Fruit fly (Drosophila melanogaster) whole organism, embryonic: ENCODE data around the gene CG15923.

Experiments used
- Atf3 ChIP-seq: fragments of 200-800 bp; sonication (Bioruptor generic); optimal IDR thresholded peaks from 3 replicates; lab custom pipeline; 2016; ENCODE audit warnings: missing biosample characterization, missing genetic modification characterization
- BEAF-32 ChIP-seq: fragments of 200-800 bp; sonication (Bioruptor generic); optimal IDR thresholded peaks from 3 replicates; lab custom pipeline; 2017; ENCODE audit warnings: missing biosample characterization, missing genetic modification characterization, mild to moderate bottlenecking, moderate library complexity, missing genetic modification reagents
- CG1024 ChIP-seq: fragments of 200-800 bp; sonication (Bioruptor generic); IDR thresholded peaks from 2 replicates; pipeline ENCODE4 v1.3.6; 2022; ENCODE audit warnings: missing biosample characterization, missing genetic modification characterization
- CG11085 ChIP-seq: fragments of 200-800 bp; sonication (Bioruptor generic); IDR thresholded peaks from 2 replicates; pipeline ENCODE4 v1.3.6; 2022; ENCODE audit warnings: missing biosample characterization, missing genetic modification characterization
- CG11696 ChIP-seq: fragments of 200-800 bp; sonication (Bioruptor generic); IDR thresholded peaks from 2 replicates; pipeline ENCODE4 v1.3.6; 2022; ENCODE audit warnings: missing biosample characterization, missing genetic modification characterization
- CG15011 ChIP-seq: fragments of 200-800 bp; sonication (Bioruptor generic); optimal IDR thresholded peaks from 3 replicates; lab custom pipeline; 2018; ENCODE audit warnings: missing biosample characterization, mild to moderate bottlenecking, missing genetic modification characterization
- CG15514 ChIP-seq: fragments of 200-800 bp; sonication (Bioruptor generic); optimal IDR thresholded peaks from 3 replicates; lab custom pipeline; 2017; ENCODE audit warnings: missing biosample characterization, missing genetic modification characterization, mild to moderate bottlenecking, moderate library complexity, missing genetic modification reagents
- CG16813 ChIP-seq: fragments of 200-800 bp; sonication (Bioruptor generic); IDR thresholded peaks from 3 replicates; pipeline ENCODE4 v1.3.6; 2022; ENCODE audit warnings: missing biosample characterization, missing genetic modification characterization; ENCODE audit not compliant: partially characterized antibody
- CG17829 ChIP-seq: fragments of 200-800 bp; optimal IDR thresholded peaks from 2 replicates; lab custom pipeline; 2019; ENCODE audit warnings: missing biosample characterization, mild to moderate bottlenecking, missing genetic modification characterization, moderate library complexity
- CG18011 ChIP-seq: fragments of 200-800 bp; sonication (Bioruptor generic); optimal IDR thresholded peaks from 2 replicates; lab custom pipeline; 2017; ENCODE audit warnings: missing biosample characterization, missing genetic modification characterization, mild to moderate bottlenecking, moderate library complexity, missing genotype
- CG18262 ChIP-seq: fragments of 200-800 bp; optimal IDR thresholded peaks from 3 replicates; lab custom pipeline; 2019; ENCODE audit warnings: missing biosample characterization, mild to moderate bottlenecking, missing genetic modification characterization, moderate library complexity
- CG2678 ChIP-seq: fragments of 200-800 bp; sonication (Bioruptor generic); optimal IDR thresholded peaks from 3 replicates; lab custom pipeline; 2019; ENCODE audit warnings: missing biosample characterization, mild to moderate bottlenecking, missing genetic modification characterization, moderate library complexity
- CG30020 ChIP-seq: fragments of 200-800 bp; optimal IDR thresholded peaks from 2 replicates; lab custom pipeline; 2019; ENCODE audit warnings: missing biosample characterization, mild to moderate bottlenecking, missing genetic modification characterization, moderate library complexity
- CG32532 ChIP-seq: fragments of 200-800 bp; sonication (Bioruptor generic); IDR thresholded peaks from 2 replicates; pipeline ENCODE4 v1.3.6; 2022; ENCODE audit warnings: missing biosample characterization, missing genetic modification characterization
- CG32767 ChIP-seq: fragments of 200-800 bp; sonication (Bioruptor generic); IDR thresholded peaks from 2 replicates; pipeline ENCODE4 v1.3.6; 2022; ENCODE audit warnings: missing biosample characterization, missing genetic modification characterization
- CG32772 ChIP-seq: fragments of 200-800 bp; sonication (Bioruptor generic); IDR thresholded peaks from 2 replicates; pipeline ENCODE4 v1.3.6; 2022; ENCODE audit warnings: missing biosample characterization, missing genetic modification characterization
- CG3847 ChIP-seq: fragments of 200-800 bp; sonication (Bioruptor generic); IDR thresholded peaks from 2 replicates; pipeline ENCODE4 v1.3.6; 2022; ENCODE audit warnings: missing biosample characterization, missing genetic modification characterization
- CG5953 ChIP-seq: fragments of 200-800 bp; sonication (Bioruptor generic); IDR thresholded peaks from 2 replicates; pipeline ENCODE4 v1.3.6; 2022; ENCODE audit warnings: missing biosample characterization, missing genetic modification characterization
- CG7928 ChIP-seq: fragments of 200-800 bp; sonication (Bioruptor generic); optimal IDR thresholded peaks from 2 replicates; lab custom pipeline; 2017; ENCODE audit warnings: missing biosample characterization, mild to moderate bottlenecking, missing genetic modification characterization
- CG8388 ChIP-seq: fragments of 200-800 bp; sonication (Bioruptor generic); optimal IDR thresholded peaks from 2 replicates; lab custom pipeline; 2019; ENCODE audit warnings: missing biosample characterization, mild to moderate bottlenecking, missing genetic modification characterization, moderate library complexity
- CG9932 ChIP-seq: fragments of 200-800 bp; sonication (Bioruptor generic); IDR thresholded peaks from 2 replicates; pipeline ENCODE4 v1.3.6; 2022; ENCODE audit warnings: missing biosample characterization, missing genetic modification characterization
- D ChIP-seq, 2 experiments: fragments of 200-800 bp in 1 of 2; fragments of >200 bp in 1 of 2; sonication (Bioruptor generic) in 1 of 2; optimal IDR thresholded peaks; 2 replicates in 1 of 2; 3 replicates in 1 of 2; lab custom pipeline; 2017; ENCODE audit warnings: mild to moderate bottlenecking in 1 of 2, missing biosample characterization in 1 of 2, missing genetic modification characterization in 1 of 2, missing genetic modification reagents in 1 of 2
- Dip2 ChIP-seq: fragments of 200-800 bp; sonication (Bioruptor generic); IDR thresholded peaks from 2 replicates; pipeline ENCODE4 v1.3.6; 2022; ENCODE audit warnings: missing biosample characterization, missing genetic modification characterization
- Hr39 ChIP-seq: fragments of >200 bp; optimal IDR thresholded peaks from 2 replicates; lab custom pipeline; 2017
- Hsf ChIP-seq: fragments of 200-800 bp; sonication (Bioruptor generic); optimal IDR thresholded peaks from 3 replicates; lab custom pipeline; 2016; ENCODE audit warnings: missing biosample characterization, missing genetic modification characterization
- Sin3A ChIP-seq: fragments of >200 bp; optimal IDR thresholded peaks from 2 replicates; lab custom pipeline; 2018
- aop ChIP-seq: fragments of 200-800 bp; sonication (Bioruptor generic); IDR thresholded peaks from 2 replicates; pipeline ENCODE4 v1.3.6; 2022; ENCODE audit warnings: missing biosample characterization, missing genetic modification characterization
- bigmax ChIP-seq: fragments of 200-800 bp; sonication (Bioruptor generic); optimal IDR thresholded peaks from 2 replicates; lab custom pipeline; 2018; ENCODE audit warnings: missing biosample characterization, mild to moderate bottlenecking, missing genetic modification characterization
- chinmo ChIP-seq: fragments of 200-800 bp; sonication (Bioruptor generic); IDR thresholded peaks from 4 replicates; pipeline ENCODE4 v1.3.6; 2022; ENCODE audit warnings: missing biosample characterization, missing genetic modification characterization; ENCODE audit not compliant: partially characterized antibody
- chn ChIP-seq: fragments of 200-800 bp; sonication (Bioruptor generic); optimal IDR thresholded peaks from 2 replicates; lab custom pipeline; 2016; ENCODE audit warnings: missing biosample characterization, missing genetic modification characterization
- crc ChIP-seq: fragments of 200-800 bp; sonication (Bioruptor generic); optimal IDR thresholded peaks from 2 replicates; lab custom pipeline; 2016; ENCODE audit warnings: missing biosample characterization, missing genetic modification characterization
- disco-r ChIP-seq: fragments of 200-800 bp; sonication (Bioruptor generic); optimal IDR thresholded peaks from 2 replicates; lab custom pipeline; 2016; ENCODE audit warnings: missing biosample characterization, missing genetic modification characterization
- fd3F ChIP-seq: fragments of 200-800 bp; sonication (Bioruptor generic); optimal IDR thresholded peaks from 2 replicates; lab custom pipeline; 2018; ENCODE audit warnings: missing biosample characterization, mild to moderate bottlenecking, missing genetic modification characterization, moderate library complexity
- gcm ChIP-seq: fragments of 200-800 bp; sonication (Bioruptor generic); optimal IDR thresholded peaks from 2 replicates; lab custom pipeline; 2019; ENCODE audit warnings: missing biosample characterization, mild to moderate bottlenecking, missing genetic modification characterization, moderate library complexity
- hth ChIP-seq: fragments of >200 bp; optimal IDR thresholded peaks from 2 replicates; lab custom pipeline; 2017; ENCODE audit warnings: inconsistent platforms
- ken ChIP-seq: fragments of 200-800 bp; sonication (Bioruptor generic); IDR thresholded peaks from 3 replicates; pipeline ENCODE4 v1.3.6; 2022; ENCODE audit warnings: missing biosample characterization, missing genetic modification characterization
- mam ChIP-seq: fragments of 200-800 bp; sonication (Bioruptor generic); optimal IDR thresholded peaks from 3 replicates; lab custom pipeline; 2016; ENCODE audit warnings: missing biosample characterization, missing genetic modification characterization
- mld ChIP-seq: fragments of 200-800 bp; sonication (Bioruptor generic); IDR thresholded peaks from 3 replicates; pipeline ENCODE4 v1.3.6; 2022; ENCODE audit warnings: missing biosample characterization, missing genetic modification characterization; ENCODE audit not compliant: partially characterized antibody
- oc ChIP-seq: fragments of 200-800 bp; sonication (Bioruptor generic); optimal IDR thresholded peaks from 2 replicates; lab custom pipeline; 2018; ENCODE audit warnings: missing biosample characterization, mild to moderate bottlenecking, missing genetic modification characterization, moderate library complexity
- pan ChIP-seq, 4 experiments: fragments of >200 bp in 3 of 4; fragments of 200-800 bp in 1 of 4; sonication (Bioruptor generic) in 1 of 4; optimal IDR thresholded peaks in 3 of 4; IDR thresholded peaks in 1 of 4; 2 replicates each; pipeline versions ENCODE4 v1.3.6 to Lab custom; 2017 to 2022; ENCODE audit warnings: missing biosample characterization in 2 of 4, missing genetic modification characterization in 2 of 4, mixed read lengths in 1 of 4
- run ChIP-seq: fragments of 200-800 bp; sonication (Bioruptor generic); optimal IDR thresholded peaks from 3 replicates; lab custom pipeline; 2018; ENCODE audit warnings: missing biosample characterization, mild to moderate bottlenecking, missing genetic modification characterization
- sd ChIP-seq: fragments of 200-800 bp; sonication (Bioruptor generic); optimal IDR thresholded peaks from 3 replicates; lab custom pipeline; 2018; ENCODE audit warnings: missing biosample characterization, mild to moderate bottlenecking, missing genetic modification characterization, moderate library complexity
- slp2 ChIP-seq: fragments of 200-800 bp; sonication (Bioruptor generic); optimal IDR thresholded peaks from 2 replicates; lab custom pipeline; 2016; ENCODE audit warnings: missing biosample characterization, missing genetic modification characterization
- tap ChIP-seq: fragments of 200-800 bp; optimal IDR thresholded peaks from 3 replicates; lab custom pipeline; 2019; ENCODE audit warnings: missing biosample characterization, mild to moderate bottlenecking, missing genetic modification characterization, moderate library complexity
- tin ChIP-seq: fragments of 200-800 bp; sonication (Bioruptor generic); optimal IDR thresholded peaks from 3 replicates; lab custom pipeline; 2016; ENCODE audit warnings: missing biosample characterization, missing genetic modification characterization
- twi ChIP-seq: fragments of 200-800 bp; optimal IDR thresholded peaks from 2 replicates; lab custom pipeline; 2019; ENCODE audit warnings: missing biosample characterization, mild to moderate bottlenecking, missing genetic modification characterization, moderate library complexity
- vvl ChIP-seq: fragments of 200-800 bp; sonication (Bioruptor generic); IDR thresholded peaks from 2 replicates; pipeline ENCODE4 v1.3.6; 2022; ENCODE audit warnings: missing biosample characterization, missing genetic modification characterization
- zfh2 ChIP-seq: fragments of 200-800 bp; sonication (Bioruptor generic); optimal IDR thresholded peaks from 2 replicates; lab custom pipeline; 2016; ENCODE audit warnings: missing biosample characterization, missing genetic modification characterization

Gene CG15923

dm6 chr3R:20587630-20588479 lies 28.8 kb downstream of the CG15923 start, which contains the start of gene Septin2 (continued):
- TF ChIP-seq D (optimal IDR thresholded peaks at IDR 0.05; lab: Kevin White, UChicago) (no peak), D (GFP tag; optimal IDR thresholded peaks at IDR 0.05; lab: Kevin White, UChicago) (peak; percentile 89), tin (GFP tag; lab: Kevin White, UChicago) (peak; percentile 82), CG17829 (tag; lab: Kevin White, UChicago) (peak; percentile 82), CG11696 (GFP tag; lab: Robert Waterston, UW) (peak; percentile 94), Sin3A (lab: Kevin White, UChicago) (peak; percentile 58), Hr39 (lab: Kevin White, UChicago) (no peak), CG32772 (GFP tag; lab: Robert Waterston, UW) (peak; percentile 68), CG32532 (peak; percentile 28; the same call in 1 of the 2 replicates), run (tag; lab: Kevin White, UChicago) (peak; percentile 65), fd3F (peak; percentile 54), sd (tag; lab: Kevin White, UChicago) (no peak), CG18262 (tag; lab: Kevin White, UChicago) (peak; percentile 91), CG15011 (GFP tag; lab: Kevin White, UChicago) (peak; percentile 68), CG18011 (GFP tag; lab: Kevin White, UChicago) (peak; percentile 31), pan (optimal IDR thresholded peaks at IDR 0.05; lab: Kevin White, UChicago) (no peak), pan (GFP tag; optimal IDR thresholded peaks at IDR 0.05 in 1 of 2, IDR thresholded peaks at IDR 0.05 in 1 of 2) (peak in 1 of 2 experiments; percentile 68), oc (tag; lab: Kevin White, UChicago) (no peak), twi (tag; lab: Kevin White, UChicago) (peak; percentile 27), BEAF-32 (no peak), aop (no peak), CG16813 (GFP tag; lab: Robert Waterston, UW) (0 out of 3 replicates have a peak, but pooled peaks have one; percentile 6), CG8388 (peak; percentile 81), chinmo (GFP tag; lab: Robert Waterston, UW) (0 out of 4 replicates have a peak, but pooled peaks have one; percentile 28), CG9932 (no peak), CG3847 (GFP tag; lab: Robert Waterston, UW) (no peak), chn (GFP tag; lab: Kevin White, UChicago) (peak; percentile 73), CG2678 (peak; percentile 89), CG7928 (no peak), CG30020 (tag; lab: Kevin White, UChicago) (no peak), Hsf (peak; percentile 84), zfh2 (GFP tag; lab: Kevin White, UChicago) (no peak), CG5953 (GFP tag; lab: Robert Waterston, UW) (0 out of 2 replicates have a peak, but pooled peaks have one; percentile 13), vvl (peak; percentile 52; the same call in 1 of the 2 replicates), CG32767 (GFP tag; lab: Robert Waterston, UW) (peak; percentile 59; the same call in 1 of the 2 replicates), bigmax (no peak), mam (GFP tag; lab: Kevin White, UChicago) (peak; percentile 22), gcm (peak; percentile 86), CG15514 (GFP tag; lab: Kevin White, UChicago) (peak; percentile 49), Atf3 (GFP tag; lab: Kevin White, UChicago) (peak; percentile 53), hth (lab: Kevin White, UChicago) (no peak), slp2 (GFP tag; lab: Kevin White, UChicago) (peak; percentile 64), mld (GFP tag; lab: Robert Waterston, UW) (no peak), disco-r (GFP tag; lab: Kevin White, UChicago) (peak; percentile 26), tap (tag; lab: Kevin White, UChicago) (peak; percentile 86), CG1024 (GFP tag; lab: Robert Waterston, UW) (0 out of 2 replicates have a peak, but pooled peaks have one; percentile 2), CG11085 (GFP tag; lab: Robert Waterston, UW) (no peak), Dip2 (GFP tag; lab: Robert Waterston, UW) (no peak), ken (GFP tag; lab: Robert Waterston, UW) (0 out of 3 replicates have a peak, but pooled peaks have one; percentile 49), crc (GFP tag; lab: Kevin White, UChicago) (peak; percentile 53)
